Worm (Caenorhabditis elegans): ENCODE measurements around the gene mua-3.
A peak's percentile ranks its signal among the peaks of the same experiment; 100 is the strongest.

mua-3 gene

ce11 chrIII:10218587-10218986 lies 58.1 kb downstream of the mua-3 start, which contains the start of the genes rde-4 and cox-14 (continued):
- TF ChIP-seq madf-5 (GFP tag; IDR thresholded peaks at IDR 0.05) (no peak), nhr-77 (tag; optimal IDR thresholded peaks at IDR 0.05) (peak; percentile 66), mdl-1 (tag; optimal IDR thresholded peaks at IDR 0.05) (peak in 1 of 2 experiments; percentile 17), dpl-1 (GFP tag; optimal IDR thresholded peaks at IDR 0.05) (peak; percentile 93), ZK546.5 (tag; optimal IDR thresholded peaks at IDR 0.05) (no peak), hlh-30 (tag; optimal IDR thresholded peaks at IDR 0.05; ENCODE audit: insufficient read depth) (peak; percentile 88), F10B5.3 (tag; optimal IDR thresholded peaks at IDR 0.05) (no peak), vab-7 (GFP tag; IDR thresholded peaks at IDR 0.05) (no peak), lin-38 (GFP tag; IDR thresholded peaks at IDR 0.05) (no peak), ceh-20 (GFP tag; IDR thresholded peaks at IDR 0.05) (no peak), ces-1 (GFP tag; optimal IDR thresholded peaks at IDR 0.05) (no peak), nhr-111 (GFP tag; optimal IDR thresholded peaks at IDR 0.05) (no peak), ceh-82 (tag; optimal IDR thresholded peaks at IDR 0.05) (no peak), Y105C5A.15 (GFP tag; IDR thresholded peaks at IDR 0.05) (no peak), nhr-48 (tag; optimal IDR thresholded peaks at IDR 0.05) (no peak), zip-2 (tag; optimal IDR thresholded peaks at IDR 0.05) (no peak), set-16 (GFP tag; IDR thresholded peaks at IDR 0.05) (no peak), daf-12 (tag; optimal IDR thresholded peaks at IDR 0.05) (no peak), rbr-2 (tag; optimal IDR thresholded peaks at IDR 0.05) (peak; percentile 73), mxl-3 (GFP tag; optimal IDR thresholded peaks at IDR 0.05) (no peak), hif-1 (tag; optimal IDR thresholded peaks at IDR 0.05) (no peak), hlh-11 (tag; optimal IDR thresholded peaks at IDR 0.05) (no peak), cey-2 (tag; optimal IDR thresholded peaks at IDR 0.05; ENCODE audit: borderline replicate concordance, insufficient read depth) (no peak), jun-1 (tag; optimal IDR thresholded peaks at IDR 0.05) (no peak), gei-8 (GFP tag; optimal IDR thresholded peaks at IDR 0.05) (no peak), zfp-2 (tag; optimal IDR thresholded peaks at IDR 0.05) (no peak), dve-1 (tag; optimal IDR thresholded peaks at IDR 0.05; ENCODE audit: insufficient read depth) (peak; percentile 78), daf-8 (GFP tag; IDR thresholded peaks at IDR 0.05) (no peak), lir-3 (tag; optimal IDR thresholded peaks at IDR 0.05) (no peak), T26A8.4 (GFP tag; IDR thresholded peaks at IDR 0.05) (no peak), F37D6.2 (tag; optimal IDR thresholded peaks at IDR 0.05) (peak; percentile 30), mxl-2 (GFP tag; conservative IDR thresholded peaks at IDR 0.05) (no peak), aly-2 (tag; optimal IDR thresholded peaks at IDR 0.05) (no peak), lim-7 (GFP tag; IDR thresholded peaks at IDR 0.05) (no peak), Y75B8A.6 (GFP tag; IDR thresholded peaks at IDR 0.05) (no peak), pha-4 (GFP tag; IDR thresholded peaks at IDR 0.05) (no peak), pha-4 (tag; optimal IDR thresholded peaks at IDR 0.05) (peak; percentile 57), F49E8.2 (tag; optimal IDR thresholded peaks at IDR 0.05; ENCODE audit: borderline replicate concordance) (no peak), duxl-1 (tag; optimal IDR thresholded peaks at IDR 0.05; ENCODE audit: poor library complexity) (no peak), egl-27 (tag; optimal IDR thresholded peaks at IDR 0.05) (peak; percentile 9), nhr-28 (tag; optimal IDR thresholded peaks at IDR 0.05) (peak; percentile 68), ztf-7 (tag; optimal IDR thresholded peaks at IDR 0.05) (peak; percentile 73), dmd-8 (GFP tag; IDR thresholded peaks at IDR 0.05) (no peak), spr-1 (tag; optimal IDR thresholded peaks at IDR 0.05) (no peak), ama-1 (optimal IDR thresholded peaks at IDR 0.05) (peak; percentile 18), aha-1 (tag) (peak; percentile 64), D1046.2 (GFP tag; IDR thresholded peaks at IDR 0.05) (no peak), hmg-1.1 (GFP tag; IDR thresholded peaks at IDR 0.05) (no peak), ztf-11 (tag; optimal IDR thresholded peaks at IDR 0.05) (no peak), lin-15B (tag; optimal IDR thresholded peaks at IDR 0.05) (no peak), lin-39 (tag; optimal IDR thresholded peaks at IDR 0.05) (no peak), attf-4 (tag; optimal IDR thresholded peaks at IDR 0.05) (no peak)
